Fruit fly (Drosophila melanogaster): ENCODE data around the gene csw.

The csw gene

DNA sequence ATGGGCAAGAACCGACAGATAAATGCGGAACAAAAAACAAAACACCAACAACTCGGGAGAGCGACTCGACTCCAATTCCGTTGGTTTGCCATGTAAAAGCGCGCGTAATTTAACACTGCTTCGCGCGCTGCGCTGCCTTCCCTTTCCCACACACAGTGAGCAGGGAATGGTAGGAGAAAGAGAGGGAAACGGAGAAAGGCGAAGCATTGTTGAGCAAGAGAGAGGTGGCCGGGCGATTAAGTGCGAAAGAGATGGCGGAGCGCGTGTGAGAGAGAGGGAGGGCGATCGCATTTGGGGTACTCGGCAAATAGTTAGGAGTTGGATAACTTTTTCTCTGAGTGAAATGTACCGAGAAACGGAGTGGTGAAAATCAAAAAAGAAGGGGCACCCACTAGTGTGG is 61.8 kb downstream of the csw start (continued):
- TF ChIP-seq CG32772 (GFP tag; IDR thresholded peaks at IDR 0.05) (no peak), sens (GFP tag) (peak; percentile 76), Nf-YB (GFP tag; optimal IDR thresholded peaks at IDR 0.05) (peak; percentile 48), CG8765 (GFP tag; IDR thresholded peaks at IDR 0.05) (no peak), Ada2b (GFP tag; IDR thresholded peaks at IDR 0.05) (no peak), CG1024 (GFP tag; IDR thresholded peaks at IDR 0.05) (0 out of 2 replicates have a peak, but pooled peaks have one; percentile 21), Dll (GFP tag; IDR thresholded peaks at IDR 0.05; ENCODE audit: partially characterized antibody) (0 out of 4 replicates have a peak, but pooled peaks have one; percentile 22), ci (GFP tag; IDR thresholded peaks at IDR 0.05) (peak; percentile 62), Gsc (GFP tag; IDR thresholded peaks at IDR 0.05) (no peak), MBD-R2 (GFP tag; IDR thresholded peaks at IDR 0.05) (peak; percentile 19; the same call in 1 of the 2 replicates), btn (GFP tag; optimal IDR thresholded peaks at IDR 0.05) (peak; percentile 2), CG6791 (GFP tag; IDR thresholded peaks at IDR 0.05; ENCODE audit: partially characterized antibody) (no peak), CG15479 (GFP tag; optimal IDR thresholded peaks at IDR 0.05) (peak; percentile 50), CG34422 (GFP tag; IDR thresholded peaks at IDR 0.05) (0 out of 3 replicates have a peak, but pooled peaks have one; percentile 32), Deaf1 (tag; optimal IDR thresholded peaks at IDR 0.05) (peak; percentile 24), CG8478 (optimal IDR thresholded peaks at IDR 0.05) (peak; percentile 88), CG13296 (GFP tag; optimal IDR thresholded peaks at IDR 0.05) (no peak), CG17829 (tag; optimal IDR thresholded peaks at IDR 0.05) (peak; percentile 32), tio (GFP tag; optimal IDR thresholded peaks at IDR 0.05) (no peak), CG1832 (GFP tag; optimal IDR thresholded peaks at IDR 0.05) (peak; percentile 96), oc (tag; optimal IDR thresholded peaks at IDR 0.05) (peak; percentile 74), caup (GFP tag; optimal IDR thresholded peaks at IDR 0.05; ENCODE audit: severe bottlenecking) (no peak), Fer1 (GFP tag; optimal IDR thresholded peaks at IDR 0.05) (peak; percentile 18), pum (GFP tag; optimal IDR thresholded peaks at IDR 0.05) (no peak), z (GFP tag; IDR thresholded peaks at IDR 0.05) (0 out of 3 replicates have a peak, but pooled peaks have one; percentile 22), CG15601 (tag; optimal IDR thresholded peaks at IDR 0.05) (no peak), ac (GFP tag; optimal IDR thresholded peaks at IDR 0.05) (no peak), CG2199 (GFP tag; IDR thresholded peaks at IDR 0.05) (peak; percentile 76; the same call in 2 of the 3 replicates), ftz-f1 (GFP tag; optimal IDR thresholded peaks at IDR 0.05) (no peak), amos (GFP tag; IDR thresholded peaks at IDR 0.05; ENCODE audit: partially characterized antibody) (no peak), lola (GFP tag; optimal IDR thresholded peaks at IDR 0.05) (no peak), crol (GFP tag; IDR thresholded peaks at IDR 0.05) (peak; percentile 97), knrl (GFP tag; IDR thresholded peaks at IDR 0.05; ENCODE audit: partially characterized antibody) (no peak), corto (GFP tag; optimal IDR thresholded peaks at IDR 0.05) (no peak), Ssrp (tag; optimal IDR thresholded peaks at IDR 0.05) (no peak), nmo (GFP tag; optimal IDR thresholded peaks at IDR 0.05) (peak; percentile 20), CG10431 (GFP tag; optimal IDR thresholded peaks at IDR 0.05) (peak; percentile 99), Sry-β (GFP tag; optimal IDR thresholded peaks at IDR 0.05) (no peak), Dp (GFP tag; optimal IDR thresholded peaks at IDR 0.05) (peak; percentile 65), CG7357 (GFP tag; IDR thresholded peaks at IDR 0.05) (no peak), MESR4 (GFP tag; optimal IDR thresholded peaks at IDR 0.05) (peak; percentile 9), exex (tag; optimal IDR thresholded peaks at IDR 0.05) (peak; percentile 9), CG7786 (GFP tag; optimal IDR thresholded peaks at IDR 0.05) (no peak), Scr (GFP tag; IDR thresholded peaks at IDR 0.05; ENCODE audit: partially characterized antibody) (peak; percentile 14; the same call in 1 of the 2 replicates), CoRest (tag; optimal IDR thresholded peaks at IDR 0.05) (peak; percentile 18), Xrp1 (GFP tag; IDR thresholded peaks at IDR 0.05) (0 out of 2 replicates have a peak, but pooled peaks have one; percentile 8), chn (GFP tag; optimal IDR thresholded peaks at IDR 0.05) (peak; percentile 27), CG4707 (GFP tag; optimal IDR thresholded peaks at IDR 0.05) (no peak), bbx (GFP tag; IDR thresholded peaks at IDR 0.05; ENCODE audit: partially characterized antibody) (0 out of 2 replicates have a peak, but pooled peaks have one; percentile 23), stc (GFP tag; IDR thresholded peaks at IDR 0.05) (no peak)

Data from whole organism, embryonic.